Worm (Caenorhabditis elegans) whole organism, L1 larva: ENCODE data around the gene xpo-1.
A peak's percentile ranks its signal among the peaks of the same experiment; 100 is the strongest.

ENCODE experiments used
- C16A3.4 ChIP-seq: fragments of 150-350 bp; optimal IDR thresholded peaks from 2 replicates; lab custom pipeline; 2014; ENCODE audit warnings: missing biosample characterization, missing genetic modification characterization
- aha-1 ChIP-seq: fragments of 150-350 bp; optimal IDR thresholded peaks from 2 replicates; lab custom pipeline; 2014; ENCODE audit warnings: missing biosample characterization, missing genetic modification characterization
- ceh-63 ChIP-seq: fragments of 200-800 bp; sonication (Bioruptor generic); optimal IDR thresholded peaks from 2 replicates; lab custom pipeline; 2018; ENCODE audit warnings: mild to moderate bottlenecking, missing genetic modification characterization, missing compliant biosample characterization
- ceh-8 ChIP-seq: fragments of 200-800 bp; sonication (Bioruptor generic); optimal IDR thresholded peaks from 2 replicates; lab custom pipeline; 2018; ENCODE audit warnings: mild to moderate bottlenecking, missing genetic modification characterization, moderate library complexity, missing compliant biosample characterization
- ceh-82 ChIP-seq, 3 experiments: fragments of 150-350 bp in 1 of 3; sonication (generic microtip) in 2 of 3; optimal IDR thresholded peaks; 2 replicates each; lab custom pipeline; 2014 to 2017; ENCODE audit warnings: missing biosample characterization in 3 of 3, missing genetic modification characterization in 3 of 3
- ceh-88 ChIP-seq: fragments of 200-800 bp; sonication (Bioruptor generic); IDR thresholded peaks from 2 replicates; pipeline ENCODE4 v1.3.6; 2022; ENCODE audit warnings: missing genetic modification characterization, missing compliant biosample characterization
- ceh-90 ChIP-seq: sonication (generic microtip); optimal IDR thresholded peaks from 2 replicates; lab custom pipeline; 2016; ENCODE audit warnings: missing genetic modification characterization, missing compliant biosample characterization
- dsc-1 ChIP-seq: sonication (generic microtip); optimal IDR thresholded peaks from 2 replicates; lab custom pipeline; 2016; ENCODE audit warnings: mild to moderate bottlenecking, missing genetic modification characterization, missing compliant biosample characterization
- efl-1 ChIP-seq, 4 experiments: fragments of 150-350 bp; optimal IDR thresholded peaks in 3 of 4; peaks in 1 of 4; 1 replicate in 1 of 4; 2 replicates in 3 of 4; lab custom pipeline; 2014; ENCODE audit warnings: missing biosample characterization in 2 of 4, missing genetic modification characterization in 2 of 4, missing genetic modification reagents in 2 of 4
- efl-3 ChIP-seq: fragments of 200-800 bp; sonication (Bioruptor generic); optimal IDR thresholded peaks from 2 replicates; lab custom pipeline; 2018; ENCODE audit warnings: mild to moderate bottlenecking, missing genetic modification characterization, missing compliant biosample characterization
- egl-13 ChIP-seq: sonication (generic microtip); optimal IDR thresholded peaks from 2 replicates; lab custom pipeline; 2016; ENCODE audit warnings: missing genotype, missing genetic modification reagents, missing genetic modification characterization, missing compliant biosample characterization
- egl-27 ChIP-seq, 2 experiments: fragments of 150-350 bp in 1 of 2; sonication (generic microtip); optimal IDR thresholded peaks; 3 replicates each; lab custom pipeline; 2017 to 2018; ENCODE audit warnings: missing biosample characterization in 2 of 2, missing genetic modification characterization in 2 of 2, missing genetic modification reagents in 2 of 2
- elt-2 ChIP-seq: sonication (generic microtip); optimal IDR thresholded peaks from 2 replicates; lab custom pipeline; 2016; ENCODE audit warnings: missing genetic modification characterization, mild to moderate bottlenecking, inconsistent platforms, missing compliant biosample characterization, missing genetic modification reagents
- elt-3 ChIP-seq, 6 experiments: fragments of 150-350 bp in 1 of 6; sonication (generic microtip); optimal IDR thresholded peaks; 2 replicates each; lab custom pipeline; 2017 to 2018; ENCODE audit warnings: missing biosample characterization in 6 of 6, missing genetic modification characterization in 6 of 6, inconsistent platforms in 1 of 6
- fkh-10 ChIP-seq: sonication (generic microtip); optimal IDR thresholded peaks from 2 replicates; lab custom pipeline; 2017; ENCODE audit warnings: missing biosample characterization, missing genetic modification reagents, missing genetic modification characterization
- fkh-8 ChIP-seq: sonication (generic microtip); optimal IDR thresholded peaks from 2 replicates; lab custom pipeline; 2016; ENCODE audit warnings: mild to moderate bottlenecking, missing genetic modification characterization, missing compliant biosample characterization
- hlh-17 ChIP-seq: fragments of 200-800 bp; sonication (Bioruptor generic); optimal IDR thresholded peaks from 2 replicates; lab custom pipeline; 2018; ENCODE audit warnings: missing genetic modification characterization, mild to moderate bottlenecking, missing compliant biosample characterization, moderate library complexity, borderline replicate concordance
- hlh-4 ChIP-seq: sonication (generic microtip); optimal IDR thresholded peaks from 2 replicates; lab custom pipeline; 2016; ENCODE audit warnings: mild to moderate bottlenecking, missing genetic modification characterization, missing compliant biosample characterization
- isw-1 ChIP-seq: fragments of 200-800 bp; sonication (Bioruptor generic); IDR thresholded peaks from 2 replicates; pipeline ENCODE4 v1.3.6; 2022; ENCODE audit warnings: missing genetic modification characterization, missing compliant biosample characterization
- lin-14 ChIP-seq: fragments of 200-800 bp; sonication (Bioruptor generic); optimal IDR thresholded peaks from 2 replicates; lab custom pipeline; 2018; ENCODE audit warnings: mild to moderate bottlenecking, missing genetic modification characterization, moderate library complexity, missing compliant biosample characterization
- lin-35 ChIP-seq, 2 experiments: fragments of 150-350 bp; optimal IDR thresholded peaks; 2 replicates each; lab custom pipeline; 2014; ENCODE audit warnings: missing biosample characterization in 2 of 2, missing genetic modification characterization in 2 of 2, missing genetic modification reagents in 2 of 2
- lsy-2 ChIP-seq, 2 experiments: fragments of 150-350 bp; optimal IDR thresholded peaks; 2 replicates each; lab custom pipeline; 2014; ENCODE audit warnings: missing biosample characterization in 2 of 2, missing genetic modification characterization in 2 of 2
- mef-2 ChIP-seq: fragments of 150-350 bp; optimal IDR thresholded peaks from 2 replicates; lab custom pipeline; 2014; ENCODE audit warnings: missing biosample characterization, missing genetic modification characterization
- nhr-12 ChIP-seq: sonication (generic microtip); optimal IDR thresholded peaks from 2 replicates; lab custom pipeline; 2017; ENCODE audit warnings: missing biosample characterization, missing genetic modification characterization
- nhr-19 ChIP-seq: fragments of 200-800 bp; sonication (Bioruptor generic); conservative IDR thresholded peaks from 2 replicates; pipeline ENCODE4 v1.3.6; 2022; ENCODE audit warnings: missing genetic modification characterization, missing compliant biosample characterization
- nhr-237 ChIP-seq: fragments of 150-350 bp; optimal IDR thresholded peaks from 2 replicates; lab custom pipeline; 2014; ENCODE audit warnings: missing biosample characterization, missing genetic modification characterization
- nhr-47 ChIP-seq: sonication (generic microtip); optimal IDR thresholded peaks from 2 replicates; lab custom pipeline; 2016; ENCODE audit warnings: mild to moderate bottlenecking, missing genetic modification characterization, moderate library complexity, missing compliant biosample characterization
- nhr-71 ChIP-seq: sonication (generic microtip); optimal IDR thresholded peaks from 2 replicates; lab custom pipeline; 2016; ENCODE audit warnings: mild to moderate bottlenecking, missing genetic modification characterization, moderate library complexity, missing compliant biosample characterization
- nhr-77 ChIP-seq: fragments of 150-350 bp; optimal IDR thresholded peaks from 2 replicates; lab custom pipeline; 2014; ENCODE audit warnings: missing biosample characterization, missing genetic modification characterization
- nhr-84 ChIP-seq: sonication (generic microtip); optimal IDR thresholded peaks from 2 replicates; lab custom pipeline; 2017; ENCODE audit warnings: missing biosample characterization, missing genetic modification characterization
- nhr-85 ChIP-seq: sonication (generic microtip); peaks from one replicate; lab custom pipeline; 2016; ENCODE audit warnings: missing genetic modification characterization, inconsistent platforms, missing compliant biosample characterization
- nhr-90 ChIP-seq: sonication (generic microtip); optimal IDR thresholded peaks from 2 replicates; lab custom pipeline; 2016; ENCODE audit warnings: mild to moderate bottlenecking, missing genetic modification characterization, missing compliant biosample characterization; ENCODE audit not compliant: poor library complexity
- pag-3 ChIP-seq: sonication (generic microtip); optimal IDR thresholded peaks from 2 replicates; lab custom pipeline; 2017; ENCODE audit warnings: missing genetic modification characterization, mild to moderate bottlenecking, missing compliant biosample characterization, antibody characterized with exemption, borderline replicate concordance; ENCODE audit not compliant: insufficient read depth
- pax-3 ChIP-seq: fragments of 200-800 bp; sonication (Bioruptor generic); optimal IDR thresholded peaks from 2 replicates; lab custom pipeline; 2018; ENCODE audit warnings: mild to moderate bottlenecking, missing genetic modification characterization, moderate library complexity, missing compliant biosample characterization
- pqm-1 ChIP-seq: sonication (generic microtip); optimal IDR thresholded peaks from 3 replicates; lab custom pipeline; 2017; ENCODE audit warnings: missing biosample characterization, missing genetic modification characterization
- rnt-1 ChIP-seq: sonication (generic microtip); optimal IDR thresholded peaks from 2 replicates; lab custom pipeline; 2016; ENCODE audit warnings: mild to moderate bottlenecking, missing genetic modification characterization, moderate library complexity, missing compliant biosample characterization
- snu-23 ChIP-seq: sonication (generic microtip); optimal IDR thresholded peaks from 2 replicates; lab custom pipeline; 2016; ENCODE audit warnings: missing genetic modification characterization, missing compliant biosample characterization
- sox-4 ChIP-seq: sonication (generic microtip); optimal IDR thresholded peaks from 2 replicates; lab custom pipeline; 2016; ENCODE audit warnings: missing genetic modification characterization, missing compliant biosample characterization
- sptf-1 ChIP-seq: fragments of 150-350 bp; optimal IDR thresholded peaks from 2 replicates; lab custom pipeline; 2014; ENCODE audit warnings: missing biosample characterization, missing genetic modification characterization
- sup-37 ChIP-seq: fragments of 200-800 bp; sonication (Bioruptor generic); optimal IDR thresholded peaks from 2 replicates; lab custom pipeline; 2018; ENCODE audit warnings: mild to moderate bottlenecking, missing genetic modification characterization, missing compliant biosample characterization
- tbx-2 ChIP-seq: sonication (generic microtip); optimal IDR thresholded peaks from 2 replicates; lab custom pipeline; 2016; ENCODE audit warnings: missing genetic modification characterization, missing compliant biosample characterization
- unc-30 ChIP-seq: sonication (generic microtip); optimal IDR thresholded peaks from 2 replicates; lab custom pipeline; 2017; ENCODE audit warnings: missing biosample characterization, missing genetic modification characterization
- unc-62 ChIP-seq: fragments of 150-350 bp; optimal IDR thresholded peaks from 2 replicates; lab custom pipeline; 2014; ENCODE audit warnings: missing biosample characterization, missing genetic modification reagents, missing genetic modification characterization
- zip-4 ChIP-seq: fragments of 200-800 bp; sonication (Bioruptor generic); optimal IDR thresholded peaks from 2 replicates; lab custom pipeline; 2018; ENCODE audit warnings: mild to moderate bottlenecking, missing genetic modification characterization, moderate library complexity, missing compliant biosample characterization

The xpo-1 gene

DNA sequence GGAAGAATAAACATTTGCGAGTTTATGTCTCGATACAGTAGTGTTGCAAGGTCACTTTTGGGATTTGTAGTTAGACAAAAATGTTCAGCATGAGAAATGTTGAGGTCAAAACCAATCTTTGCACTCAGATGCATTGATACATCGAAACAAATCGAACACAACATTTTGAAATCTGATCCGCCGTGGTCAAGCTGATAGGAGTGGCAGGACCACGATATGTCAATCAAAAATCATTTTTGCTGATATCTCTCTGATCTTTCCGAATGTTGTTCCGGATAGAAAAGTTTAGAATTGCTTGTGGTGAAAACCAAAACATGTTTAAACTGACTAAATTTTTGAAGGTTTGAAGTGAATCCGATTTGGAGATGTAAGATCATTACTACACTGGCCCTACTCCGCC lies 21.0 kb downstream of the xpo-1 start:
- TF ChIP-seq C16A3.4 (tag; lab: Kevin White, UChicago) (no peak), aha-1 (tag; lab: Kevin White, UChicago) (no peak), nhr-12 (tag; lab: Kevin White, UChicago) (no peak), ceh-88 (no peak), nhr-19 (GFP tag; lab: Robert Waterston, UW) (no peak), lsy-2 (tag; optimal IDR thresholded peaks at IDR 0.05; lab: Kevin White, UChicago) (no peak), hlh-17 (GFP tag; lab: Kevin White, UChicago) (no peak), elt-3 (tag; optimal IDR thresholded peaks at IDR 0.05; lab: Kevin White, UChicago) (no peak), nhr-84 (tag; lab: Kevin White, UChicago) (no peak), nhr-237 (no peak), fkh-8 (no peak), sptf-1 (tag; lab: Kevin White, UChicago) (no peak), nhr-71 (tag; lab: Kevin White, UChicago) (no peak), ceh-82 (tag; optimal IDR thresholded peaks at IDR 0.05; lab: Kevin White, UChicago) (no peak), hlh-4 (tag; lab: Kevin White, UChicago) (no peak), nhr-77 (tag; lab: Kevin White, UChicago) (no peak), fkh-10 (GFP tag; lab: Kevin White, UChicago) (no peak), ceh-63 (no peak), mef-2 (tag; lab: Kevin White, UChicago) (no peak), sup-37 (GFP tag; lab: Kevin White, UChicago) (no peak)

DNA sequence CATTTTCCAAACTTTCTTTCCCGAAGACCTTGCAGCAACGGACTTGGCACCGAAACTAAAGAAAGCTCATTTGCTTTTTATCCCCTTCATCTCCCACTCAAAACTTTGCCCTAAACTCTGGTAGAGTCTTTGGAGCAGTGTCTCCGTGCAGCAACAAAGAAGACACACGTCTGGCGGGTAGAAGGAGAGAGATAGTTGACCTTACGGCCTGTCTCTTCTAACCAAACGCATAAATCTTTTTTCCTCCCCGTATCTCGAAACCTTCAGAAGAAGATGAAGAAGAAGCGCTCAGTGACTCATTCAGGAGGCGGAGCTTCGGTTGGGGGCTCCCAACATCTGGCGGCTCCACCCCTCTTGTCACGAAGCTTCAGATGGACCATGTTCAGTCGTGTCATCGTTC lies 21.5 kb downstream of the xpo-1 start:
- TF ChIP-seq isw-1 (GFP tag; lab: Robert Waterston, UW) (no peak), dsc-1 (tag; lab: Kevin White, UChicago) (peak; percentile 49), egl-27 (tag; optimal IDR thresholded peaks at IDR 0.05; lab: Kevin White, UChicago) (no peak), sox-4 (tag; lab: Kevin White, UChicago) (no peak), hlh-4 (tag; lab: Kevin White, UChicago) (no peak), nhr-237 (no peak), ceh-90 (no peak), rnt-1 (tag; lab: Kevin White, UChicago) (peak; percentile 54)

DNA sequence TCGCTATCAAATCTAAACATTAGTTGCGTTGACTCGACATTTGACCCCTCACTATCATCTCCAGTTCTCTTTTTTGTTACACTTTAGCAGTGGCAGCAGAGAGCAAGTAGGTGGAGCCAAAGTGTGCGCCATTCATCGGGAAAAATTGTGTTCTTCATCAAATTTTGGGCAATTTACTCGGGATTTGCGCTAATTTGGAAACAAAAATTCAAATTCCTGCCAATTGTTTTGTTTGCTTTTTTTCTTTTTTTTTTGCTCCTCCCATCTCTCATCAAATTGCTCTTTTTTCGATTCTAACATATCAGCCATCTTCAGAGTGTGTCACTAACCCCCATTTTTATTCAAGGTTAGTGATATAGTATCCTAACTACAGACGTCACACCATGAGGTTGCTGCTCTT lies 22.1 kb downstream of the xpo-1 start, which contains the start of gene mig-6:
TSS of gene mig-6 (plus strand) at position 301 of the 400 bp plus-strand sequence.
- TF ChIP-seq snu-23 (GFP tag; lab: Kevin White, UChicago) (no peak), pqm-1 (tag; lab: Kevin White, UChicago) (no peak), sup-37 (GFP tag; lab: Kevin White, UChicago) (no peak), elt-2 (no peak), nhr-19 (GFP tag; lab: Robert Waterston, UW) (no peak), efl-3 (no peak), tbx-2 (tag; lab: Kevin White, UChicago) (no peak), nhr-85 (tag; lab: Kevin White, UChicago) (no peak), unc-30 (tag; lab: Kevin White, UChicago) (no peak), hlh-4 (tag; lab: Kevin White, UChicago) (no peak), ceh-8 (GFP tag; lab: Kevin White, UChicago) (no peak)

DNA sequence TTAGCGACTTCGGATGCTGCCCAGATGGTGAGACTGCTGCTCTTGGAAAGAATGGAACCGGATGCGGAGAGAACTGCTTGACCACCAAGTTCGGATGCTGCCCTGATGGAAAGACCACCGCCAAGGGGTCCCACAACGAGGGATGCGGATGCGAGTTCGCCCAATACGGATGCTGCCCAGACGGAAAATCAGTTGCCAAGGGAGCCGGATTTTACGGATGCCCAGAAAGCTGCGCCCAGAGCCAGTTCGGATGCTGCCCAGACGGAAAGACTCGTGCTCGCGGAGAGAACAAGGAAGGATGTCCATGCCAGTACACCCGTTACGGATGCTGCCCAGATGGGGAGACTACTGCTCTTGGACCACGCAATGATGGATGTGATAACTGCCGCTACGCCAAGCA lies 26.1 kb downstream of the xpo-1 start:
- TF ChIP-seq efl-1 (optimal IDR thresholded peaks at IDR 0.05; lab: Kevin White, UChicago): no peak
- peak in 1 of 2 experiments; percentile 65 for TF ChIP-seq efl-1 (GFP tag; optimal IDR thresholded peaks at IDR 0.05 in 1 of 2; lab: Kevin White, UChicago)
- no peak for TF ChIP-seq ceh-88
- TF ChIP-seq, all 84 proteins: peak for 1

DNA sequence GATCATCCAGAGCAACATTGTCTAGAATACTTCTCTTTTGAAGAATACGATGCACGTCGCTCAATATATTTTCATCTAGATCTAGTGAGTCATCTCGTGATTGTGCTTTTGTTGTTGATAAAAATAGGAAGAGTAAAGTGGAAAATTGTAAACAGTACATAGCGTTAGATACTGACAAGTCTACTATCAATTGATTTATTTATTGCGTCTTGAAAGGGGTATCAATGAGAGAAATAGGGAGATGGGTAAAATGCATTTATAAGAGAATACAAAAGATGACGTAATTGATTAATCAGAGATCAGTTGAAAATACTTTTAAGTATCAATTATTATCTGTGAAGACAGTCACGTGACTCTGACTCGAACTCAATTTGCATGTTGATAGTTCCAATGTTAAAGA lies 32.0 kb downstream of the xpo-1 start, which contains the start of gene txt-5:
TSS of gene txt-5 (minus strand) at position 224 of the 400 bp plus-strand sequence.
- TF ChIP-seq lin-14 (GFP tag; lab: Kevin White, UChicago): peak; percentile 51
- peak; percentile 24 for TF ChIP-seq nhr-47
- TF ChIP-seq egl-13 (tag; lab: Kevin White, UChicago): no peak
- peak in 3 of 6 experiments; percentile 43 to 83 (median 68) for TF ChIP-seq elt-3 (tag; optimal IDR thresholded peaks at IDR 0.05; lab: Kevin White, UChicago)
- TF ChIP-seq snu-23 (GFP tag; lab: Kevin White, UChicago): peak; percentile 53
- peak; percentile 37 for TF ChIP-seq nhr-19 (GFP tag; lab: Robert Waterston, UW)
- no peak for TF ChIP-seq zip-4 (GFP tag; lab: Kevin White, UChicago)
- no peak for TF ChIP-seq unc-62 (GFP tag; lab: Kevin White, UChicago)
- TF ChIP-seq lin-35 (GFP tag; optimal IDR thresholded peaks at IDR 0.05; lab: Kevin White, UChicago): peak in 1 of 2 experiments; percentile 43
- TF ChIP-seq nhr-85 (tag; lab: Kevin White, UChicago): peak; percentile 86
- TF ChIP-seq nhr-71 (tag; lab: Kevin White, UChicago): peak; percentile 72
- TF ChIP-seq pag-3 (tag; lab: Kevin White, UChicago): no peak
- peak; percentile 67 for TF ChIP-seq nhr-90
- no peak for TF ChIP-seq pax-3 (tag; lab: Kevin White, UChicago)
- peak in 1 of 2 experiments; percentile 22 for TF ChIP-seq lsy-2 (tag; optimal IDR thresholded peaks at IDR 0.05; lab: Kevin White, UChicago)
